Fruit fly (Drosophila melanogaster) Kc167 (cell line): Measurements from ENCODE around the gene Wdr62.

Source experiments
- Myc ChIP-seq: fragments of >200 bp; optimal IDR thresholded peaks from 2 replicates; lab custom pipeline; 2017; ENCODE audit warnings: missing external identifiers
- Sin3A ChIP-seq: fragments of >200 bp; optimal IDR thresholded peaks from 2 replicates; lab custom pipeline; 2018; ENCODE audit warnings: missing external identifiers
- h ChIP-seq: fragments of >200 bp; optimal IDR thresholded peaks from 3 replicates; lab custom pipeline; 2018; ENCODE audit warnings: missing external identifiers
- insv ChIP-seq: fragments of >200 bp; optimal IDR thresholded peaks from 3 replicates; lab custom pipeline; 2018; ENCODE audit warnings: missing external identifiers
- psq ChIP-seq: fragments of >200 bp; optimal IDR thresholded peaks from 2 replicates; lab custom pipeline; 2017; ENCODE audit warnings: missing external identifiers
- ttk ChIP-seq: sonication (Bioruptor generic); optimal IDR thresholded peaks from 2 replicates; lab custom pipeline; 2017; ENCODE audit warnings: missing external identifiers

Wdr62 gene

DNA sequence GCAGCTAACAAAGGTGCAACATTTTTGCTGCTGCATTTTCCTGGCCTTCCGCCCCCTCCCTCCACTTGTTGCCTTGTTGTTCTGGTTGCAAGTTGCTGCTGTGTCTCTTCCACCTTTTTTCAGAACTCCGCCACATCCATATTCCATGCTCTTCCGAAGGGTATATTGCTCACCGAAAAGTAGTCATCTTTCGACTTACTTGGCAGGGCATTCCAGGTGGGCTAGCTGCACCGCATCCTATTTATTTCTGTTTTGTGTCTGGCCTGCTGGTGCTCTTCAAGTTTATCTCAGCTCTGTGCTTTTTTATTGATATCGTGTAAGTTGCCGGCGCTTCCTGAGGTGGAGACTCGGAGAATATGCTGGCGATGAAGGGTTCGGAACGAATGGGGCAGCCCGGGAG, 3.3 kb downstream of the Wdr62 start:
- no peak for TF ChIP-seq h

dm6 chr2L:1901269-1901668, 16.8 kb downstream of the Wdr62 start:
- TF ChIP-seq Myc (lab: Kevin White, UChicago), result no peak
- no peak for TF ChIP-seq psq (lab: Kevin White, UChicago)
- TF ChIP-seq h, result no peak

- no peak for TF ChIP-seq h
- TF ChIP-seq insv (lab: Kevin White, UChicago), result no peak
- TF ChIP-seq Myc (lab: Kevin White, UChicago), result no peak
- no peak for TF ChIP-seq Sin3A (lab: Kevin White, UChicago)
- no peak for TF ChIP-seq ttk
- no peak for TF ChIP-seq psq (lab: Kevin White, UChicago)
These were observed 17.8 kb downstream of the Wdr62 start for dm6 chr2L:1902243-1902642.

- no peak for TF ChIP-seq Myc (lab: Kevin White, UChicago)
- no peak for TF ChIP-seq psq (lab: Kevin White, UChicago)
- TF ChIP-seq insv (lab: Kevin White, UChicago), result no peak
- TF ChIP-seq h, result no peak
- no peak for TF ChIP-seq Sin3A (lab: Kevin White, UChicago)
- TF ChIP-seq ttk, result no peak
These were observed 18.5 kb downstream of the Wdr62 start for dm6 chr2L:1902904-1903303.

DNA sequence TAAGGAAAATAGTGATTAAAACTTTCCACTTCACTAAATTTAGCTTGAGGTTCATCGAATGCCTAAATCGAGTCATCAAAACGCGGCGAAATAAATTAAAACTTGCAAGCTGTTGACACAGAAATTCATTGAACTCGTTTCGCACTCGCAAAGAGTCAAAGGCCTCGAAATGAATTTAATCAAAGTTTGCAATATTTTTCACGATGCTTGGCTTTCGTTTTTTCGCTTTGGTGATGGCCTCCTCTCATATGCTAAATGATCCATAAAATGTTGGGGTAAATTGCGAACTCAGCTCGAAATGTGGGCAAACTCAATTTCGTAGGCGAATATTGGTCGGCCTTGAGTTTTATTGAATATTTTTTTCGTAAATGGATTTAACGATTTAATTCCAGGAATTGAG, 21.9 kb downstream of the Wdr62 start:
- no peak for TF ChIP-seq ttk
- TF ChIP-seq Sin3A (lab: Kevin White, UChicago), result no peak
- TF ChIP-seq Myc (lab: Kevin White, UChicago), result no peak
- TF ChIP-seq psq (lab: Kevin White, UChicago), result no peak
- TF ChIP-seq h, result no peak
- no peak for TF ChIP-seq insv (lab: Kevin White, UChicago)

- no peak for TF ChIP-seq insv (lab: Kevin White, UChicago)
- TF ChIP-seq Myc (lab: Kevin White, UChicago), result no peak
- TF ChIP-seq Sin3A (lab: Kevin White, UChicago), result no peak
These were observed 22.7 kb downstream of the Wdr62 start for dm6 chr2L:1907098-1907497.

- no peak for TF ChIP-seq Sin3A (lab: Kevin White, UChicago)
- no peak for TF ChIP-seq Myc (lab: Kevin White, UChicago)
- no peak for TF ChIP-seq insv (lab: Kevin White, UChicago)
- no peak for TF ChIP-seq psq (lab: Kevin White, UChicago)
- TF ChIP-seq h, result no peak
- TF ChIP-seq ttk, result no peak
These were observed 25.3 kb downstream of the Wdr62 start for dm6 chr2L:1909681-1910080.

dm6 chr2L:1911316-1911873, 27.0 kb downstream of the Wdr62 start:
- no peak for TF ChIP-seq Myc (lab: Kevin White, UChicago)
- TF ChIP-seq insv (lab: Kevin White, UChicago), result no peak
- TF ChIP-seq ttk, result no peak

DNA sequence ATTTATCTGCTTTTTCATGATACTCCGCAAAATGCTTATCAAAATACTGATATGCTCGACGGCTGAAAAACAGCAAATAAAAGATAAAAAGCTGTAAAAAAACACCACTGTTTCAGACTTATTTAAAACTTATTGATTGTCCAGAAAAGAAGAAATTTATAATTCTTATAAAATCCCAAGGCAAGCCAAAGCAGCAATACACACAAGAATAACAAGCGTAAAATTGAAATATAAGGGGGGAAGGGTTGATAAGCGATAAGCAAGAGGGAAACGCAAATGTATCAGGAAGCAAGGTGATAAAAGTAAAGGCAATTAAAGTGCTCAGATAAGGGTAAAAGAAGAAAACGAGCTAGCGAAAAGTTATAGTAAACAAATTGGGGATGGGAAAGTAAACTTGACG, 28.1 kb downstream of the Wdr62 start:
- no peak for TF ChIP-seq psq (lab: Kevin White, UChicago)
- TF ChIP-seq Myc (lab: Kevin White, UChicago), result no peak
- TF ChIP-seq Sin3A (lab: Kevin White, UChicago), result no peak
- TF ChIP-seq insv (lab: Kevin White, UChicago), result no peak
- TF ChIP-seq h, result no peak
- TF ChIP-seq ttk, result no peak

DNA sequence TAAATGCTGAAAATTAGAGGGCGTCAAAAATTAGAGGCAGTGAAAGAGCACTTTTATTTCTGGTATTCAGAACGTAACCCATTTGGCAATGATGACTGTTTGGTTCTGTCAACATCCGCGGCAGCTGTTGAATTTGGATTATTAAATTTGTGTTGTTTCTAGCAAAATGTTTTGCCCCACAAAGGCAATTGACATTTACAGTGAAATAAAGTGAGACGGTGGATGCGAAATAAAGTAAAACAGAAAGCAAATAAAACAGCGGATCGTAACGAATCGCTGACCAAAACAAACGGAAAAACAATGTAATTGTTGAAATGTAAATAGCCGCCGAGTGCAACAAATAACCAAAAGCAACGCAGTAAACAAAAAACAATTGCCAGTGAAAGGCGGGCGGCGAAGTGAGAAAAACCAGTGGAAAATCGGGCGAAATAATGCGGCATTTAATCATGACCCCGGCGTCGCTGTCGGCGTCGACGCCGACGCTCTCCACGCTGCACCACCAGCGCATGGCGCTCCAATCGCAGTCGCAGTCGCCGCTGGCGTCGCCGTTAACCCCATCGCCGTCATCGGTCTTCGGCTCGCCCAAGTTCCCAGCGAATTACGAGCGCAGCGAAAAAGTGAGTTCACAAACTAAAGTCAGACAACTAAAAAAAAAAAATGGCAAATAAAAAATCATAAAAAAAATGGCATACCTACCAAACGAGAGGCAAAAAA, 28.8 kb downstream of the Wdr62 start:
- no peak for TF ChIP-seq Myc (lab: Kevin White, UChicago)
- TF ChIP-seq insv (lab: Kevin White, UChicago), result no peak
- TF ChIP-seq psq (lab: Kevin White, UChicago), result no peak
- no peak for TF ChIP-seq h
- no peak for TF ChIP-seq Sin3A (lab: Kevin White, UChicago)
- no peak for TF ChIP-seq ttk

dm6 chr2L:1916461-1916860, 32.0 kb downstream of the Wdr62 start:
- TF ChIP-seq insv (lab: Kevin White, UChicago) (no peak), Sin3A (lab: Kevin White, UChicago) (no peak), h (no peak), Myc (lab: Kevin White, UChicago) (no peak), ttk (no peak), psq (lab: Kevin White, UChicago) (no peak)

dm6 chr2L:1923846-1924245, 39.4 kb downstream of the Wdr62 start:
- TF ChIP-seq psq (lab: Kevin White, UChicago), result no peak
- TF ChIP-seq ttk, result no peak
- TF ChIP-seq Sin3A (lab: Kevin White, UChicago), result no peak
- TF ChIP-seq insv (lab: Kevin White, UChicago), result no peak
- no peak for TF ChIP-seq Myc (lab: Kevin White, UChicago)
- no peak for TF ChIP-seq h
